Worm (Caenorhabditis elegans): ENCODE data around the gene ZK1098.9.

Gene ZK1098.9

DNA sequence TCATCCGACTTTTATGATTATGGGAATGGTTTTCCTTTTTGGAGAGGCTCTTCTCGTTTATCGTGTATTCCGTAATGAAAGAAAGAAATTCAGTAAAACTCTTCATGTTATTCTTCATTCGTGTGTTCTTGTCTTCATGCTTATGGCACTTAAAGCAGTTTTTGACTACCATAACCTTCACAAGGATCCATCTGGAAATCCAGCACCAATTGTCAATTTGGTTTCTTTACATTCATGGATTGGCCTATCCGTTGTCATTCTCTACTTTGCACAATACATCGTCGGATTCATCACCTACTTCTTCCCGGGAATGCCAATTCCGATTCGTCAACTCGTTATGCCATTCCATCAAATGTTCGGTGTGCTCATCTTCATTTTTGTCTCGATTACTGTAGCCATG is 32.6 kb upstream of the ZK1098.9 start:
- no peak for TF ChIP-seq klf-2 (GFP tag; conservative IDR thresholded peaks at IDR 0.05)
- no peak for TF ChIP-seq med-1 (GFP tag; optimal IDR thresholded peaks at IDR 0.05; ENCODE audit: insufficient read depth)
- no peak for TF ChIP-seq cog-1 (tag; optimal IDR thresholded peaks at IDR 0.05)
- TF ChIP-seq T22C8.4 (GFP tag; IDR thresholded peaks at IDR 0.05) = no peak
- TF ChIP-seq flt-1 (GFP tag; IDR thresholded peaks at IDR 0.05) = no peak
- no peak for TF ChIP-seq ztf-23 (GFP tag; IDR thresholded peaks at IDR 0.05)
- TF ChIP-seq ref-1 (GFP tag; conservative IDR thresholded peaks at IDR 0.05) = no peak
- TF ChIP-seq tab-1 (GFP tag; IDR thresholded peaks at IDR 0.05) = no peak

DNA sequence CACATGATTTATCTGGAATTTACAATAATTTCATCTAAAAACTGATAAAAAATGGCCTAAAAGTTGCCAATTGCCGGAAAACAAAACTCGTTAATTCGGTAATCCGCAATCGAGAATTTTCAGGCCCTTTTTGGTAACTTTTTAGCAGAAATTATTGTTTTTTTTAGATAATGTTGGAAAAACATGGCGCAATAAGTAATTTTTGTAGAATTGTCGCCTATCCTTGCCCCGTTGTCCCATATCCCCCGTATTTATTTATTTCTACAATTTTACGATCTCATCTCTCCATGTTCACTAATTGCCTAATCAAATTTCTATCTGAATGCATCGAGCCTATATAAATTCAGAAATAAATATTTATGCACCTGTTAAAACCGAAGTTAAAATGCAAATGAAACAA is 31.2 kb upstream of the ZK1098.9 start:
- TF ChIP-seq cog-1 (tag; optimal IDR thresholded peaks at IDR 0.05) (no peak), med-1 (GFP tag; optimal IDR thresholded peaks at IDR 0.05; ENCODE audit: insufficient read depth) (no peak), T22C8.4 (GFP tag; IDR thresholded peaks at IDR 0.05) (no peak), ztf-29 (GFP tag; IDR thresholded peaks at IDR 0.05) (no peak), ref-1 (GFP tag; conservative IDR thresholded peaks at IDR 0.05) (no peak), ztf-23 (GFP tag; IDR thresholded peaks at IDR 0.05) (no peak), klf-2 (GFP tag; conservative IDR thresholded peaks at IDR 0.05) (no peak), tab-1 (GFP tag; IDR thresholded peaks at IDR 0.05) (no peak), flt-1 (GFP tag; IDR thresholded peaks at IDR 0.05) (no peak)

DNA sequence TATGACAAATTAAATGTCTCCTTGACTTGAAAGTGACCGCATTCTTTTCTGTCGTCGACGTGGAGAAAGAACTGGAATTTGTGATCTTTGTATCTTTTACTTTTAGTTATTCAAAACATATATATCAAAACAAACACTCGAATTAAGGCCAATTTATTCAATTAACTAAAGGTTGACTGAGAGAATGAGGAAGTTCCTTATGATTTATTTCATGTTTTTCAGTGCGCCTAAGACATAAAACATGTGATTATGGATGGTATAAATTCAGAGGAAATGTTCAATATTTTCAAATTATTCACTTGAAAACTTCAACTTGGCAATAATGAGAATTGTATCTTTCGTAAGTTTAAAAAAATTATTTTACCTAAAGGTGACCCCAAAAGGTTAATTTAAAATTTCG is 30.7 kb upstream of the ZK1098.9 start, which contains the start of gene F55H2.8:
TSS of gene F55H2.8 (plus strand) at position 301 of the 400 bp plus-strand sequence.
- TF ChIP-seq T22C8.4 (GFP tag; IDR thresholded peaks at IDR 0.05) (no peak), ref-1 (GFP tag; conservative IDR thresholded peaks at IDR 0.05) (no peak), ztf-23 (GFP tag; IDR thresholded peaks at IDR 0.05) (no peak), tab-1 (GFP tag; IDR thresholded peaks at IDR 0.05) (no peak), med-1 (GFP tag; optimal IDR thresholded peaks at IDR 0.05; ENCODE audit: insufficient read depth) (no peak), klf-2 (GFP tag; conservative IDR thresholded peaks at IDR 0.05) (no peak), flt-1 (GFP tag; IDR thresholded peaks at IDR 0.05) (no peak), cog-1 (tag; optimal IDR thresholded peaks at IDR 0.05) (no peak), ztf-29 (GFP tag; IDR thresholded peaks at IDR 0.05) (no peak)

DNA sequence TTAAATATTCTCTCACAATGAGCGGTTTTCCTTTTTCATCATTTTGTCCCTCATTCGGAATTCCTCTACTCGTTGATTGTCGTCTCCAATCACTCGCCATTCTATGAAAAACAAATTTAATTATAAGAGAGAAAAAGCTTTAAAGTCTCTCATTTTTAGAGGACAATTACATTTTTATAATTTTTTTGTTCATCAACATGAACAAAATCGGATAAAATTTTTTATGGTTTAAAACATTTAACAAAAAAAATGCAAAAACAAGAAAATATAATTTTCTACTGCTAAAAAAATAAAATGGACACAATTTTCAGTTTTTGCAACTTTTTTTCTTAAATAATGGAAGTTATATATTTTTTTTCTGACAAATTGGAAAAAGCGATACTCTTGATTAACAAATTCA is 28.1 kb upstream of the ZK1098.9 start, which contains the start of gene F55H2.7:
TSS of gene F55H2.7 (minus strand) at position 101 of the 400 bp plus-strand sequence.
- TF ChIP-seq med-1 (GFP tag; optimal IDR thresholded peaks at IDR 0.05; ENCODE audit: insufficient read depth) (no peak), klf-2 (GFP tag; conservative IDR thresholded peaks at IDR 0.05) (no peak), flt-1 (GFP tag; IDR thresholded peaks at IDR 0.05) (no peak), ztf-29 (GFP tag; IDR thresholded peaks at IDR 0.05) (no peak), ref-1 (GFP tag; conservative IDR thresholded peaks at IDR 0.05) (no peak), cog-1 (tag; optimal IDR thresholded peaks at IDR 0.05) (no peak), T22C8.4 (GFP tag; IDR thresholded peaks at IDR 0.05) (no peak), tab-1 (GFP tag; IDR thresholded peaks at IDR 0.05) (no peak), ztf-23 (GFP tag; IDR thresholded peaks at IDR 0.05) (no peak)

DNA sequence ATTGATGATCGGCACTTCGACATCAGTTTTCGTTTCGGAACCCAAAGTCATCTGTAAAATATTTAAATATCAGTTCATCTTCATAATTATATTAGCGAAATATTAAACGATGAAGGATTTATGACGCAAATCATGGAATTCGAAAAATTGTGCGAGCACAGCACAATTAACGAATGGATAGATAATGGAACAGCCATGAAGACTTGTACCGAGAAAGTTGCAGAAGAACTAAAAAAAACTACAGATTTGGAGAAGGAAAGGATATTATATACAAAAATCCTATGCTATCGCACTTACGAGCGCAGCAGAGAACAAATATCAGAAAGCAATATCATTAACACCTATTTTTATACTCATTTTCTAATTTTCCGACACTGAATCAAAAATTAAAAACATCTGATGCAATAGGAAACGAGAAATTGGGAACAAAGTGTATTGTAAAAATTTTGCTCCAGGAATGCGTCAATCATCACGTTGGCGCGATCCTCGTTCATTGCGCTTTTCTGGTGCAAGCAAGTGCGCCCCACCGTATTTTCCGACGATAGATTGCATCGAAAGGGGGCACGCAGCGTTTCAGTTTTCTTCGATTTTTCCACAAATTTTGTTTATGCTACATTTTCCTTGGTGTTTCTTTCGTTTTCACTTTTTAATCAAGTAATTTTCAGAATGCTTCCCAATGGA is 22.7 kb upstream of the ZK1098.9 start, which contains the start of the genes clu-1 and prp-40:
TSS of gene clu-1 (minus strand) at position 51 of the 681 bp plus-strand sequence.
TSS of gene prp-40 (plus strand) at position 666 of the 681 bp plus-strand sequence.
- TF ChIP-seq T22C8.4 (GFP tag; IDR thresholded peaks at IDR 0.05) (no peak), cog-1 (tag; optimal IDR thresholded peaks at IDR 0.05) (peak; percentile 63)

DNA sequence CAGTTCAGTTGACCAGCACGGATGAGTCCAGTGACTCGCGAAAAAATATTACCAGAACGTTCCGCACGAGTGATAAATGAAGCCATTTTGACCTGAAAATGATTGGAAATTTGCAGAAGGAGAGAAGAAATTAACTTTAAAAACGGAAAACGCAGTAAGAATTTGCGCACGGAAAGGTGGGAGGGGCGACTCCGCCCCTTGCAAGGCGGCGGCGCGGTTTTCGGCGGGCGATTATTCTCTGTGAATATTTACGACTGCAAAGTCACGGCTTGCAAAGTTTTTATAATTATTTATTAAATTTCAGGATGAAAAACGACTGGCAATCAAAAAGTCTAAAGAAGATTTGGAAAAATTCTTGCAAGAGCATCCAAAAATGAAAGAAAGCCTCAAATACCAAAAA is 20.6 kb upstream of the ZK1098.9 start, which contains the start of gene mrps-23:
TSS of gene mrps-23 (minus strand) at position 92 of the 400 bp plus-strand sequence.
- TF ChIP-seq tab-1 (GFP tag; IDR thresholded peaks at IDR 0.05) (no peak), flt-1 (GFP tag; IDR thresholded peaks at IDR 0.05) (peak; percentile 49), ztf-23 (GFP tag; IDR thresholded peaks at IDR 0.05) (0 out of 2 replicates have a peak, but pooled peaks have one; percentile 62)

DNA sequence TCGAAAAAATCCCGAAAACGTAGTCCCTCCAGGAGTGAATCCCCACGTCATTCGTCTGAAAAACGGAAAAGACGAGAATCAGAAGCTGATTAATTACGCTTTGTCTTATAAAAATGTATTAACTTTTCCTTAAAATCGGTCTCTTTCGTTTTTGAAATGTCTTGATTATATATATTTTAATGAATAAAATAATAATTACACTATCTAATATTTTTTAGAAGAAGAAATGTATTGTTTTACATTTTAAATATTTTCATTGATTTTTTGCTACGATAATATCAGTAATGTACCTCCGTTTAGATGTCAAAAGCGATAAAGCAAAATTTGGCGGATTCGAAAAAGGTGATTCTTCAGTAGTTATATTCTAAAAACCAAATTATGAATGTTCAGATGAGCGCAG is 19.0 kb upstream of the ZK1098.9 start, which contains the start of gene trpp-3:
TSS of gene trpp-3 (plus strand) at position 301 of the 400 bp plus-strand sequence.
- TF ChIP-seq ref-1 (GFP tag; conservative IDR thresholded peaks at IDR 0.05) = no peak
- TF ChIP-seq cog-1 (tag; optimal IDR thresholded peaks at IDR 0.05) = no peak
- no peak for TF ChIP-seq tab-1 (GFP tag; IDR thresholded peaks at IDR 0.05)
- TF ChIP-seq med-1 (GFP tag; optimal IDR thresholded peaks at IDR 0.05; ENCODE audit: insufficient read depth) = no peak
- TF ChIP-seq klf-2 (GFP tag; conservative IDR thresholded peaks at IDR 0.05) = no peak
- TF ChIP-seq ztf-23 (GFP tag; IDR thresholded peaks at IDR 0.05) = no peak
- no peak for TF ChIP-seq flt-1 (GFP tag; IDR thresholded peaks at IDR 0.05)
- TF ChIP-seq T22C8.4 (GFP tag; IDR thresholded peaks at IDR 0.05) = no peak
- TF ChIP-seq ztf-29 (GFP tag; IDR thresholded peaks at IDR 0.05) = no peak

DNA sequence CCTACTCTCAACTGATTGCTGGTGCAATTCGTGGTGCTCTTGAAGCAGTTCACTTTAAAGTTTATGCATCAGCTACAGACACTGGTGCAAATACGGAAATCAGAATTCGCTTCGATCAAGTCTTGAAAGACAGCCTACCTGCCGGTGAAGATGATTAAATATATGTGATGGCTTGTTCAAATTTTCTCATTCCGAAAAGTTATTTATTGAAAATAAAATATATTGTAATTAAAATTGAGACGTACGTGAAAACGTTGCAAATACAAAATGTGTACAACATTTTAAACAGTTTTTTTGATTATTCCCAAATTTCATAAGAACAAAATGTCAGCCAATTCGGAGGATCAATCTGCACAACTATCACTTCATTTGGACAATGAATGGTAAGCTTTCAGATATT is 17.4 kb upstream of the ZK1098.9 start, which contains the start of gene ZK1098.6:
TSS of gene ZK1098.6 (plus strand) at position 301 of the 400 bp plus-strand sequence.
- TF ChIP-seq T22C8.4 (GFP tag; IDR thresholded peaks at IDR 0.05) (no peak), med-1 (GFP tag; optimal IDR thresholded peaks at IDR 0.05; ENCODE audit: insufficient read depth) (no peak), klf-2 (GFP tag; conservative IDR thresholded peaks at IDR 0.05) (no peak), ztf-23 (GFP tag; IDR thresholded peaks at IDR 0.05) (no peak), ref-1 (GFP tag; conservative IDR thresholded peaks at IDR 0.05) (no peak), tab-1 (GFP tag; IDR thresholded peaks at IDR 0.05) (no peak), cog-1 (tag; optimal IDR thresholded peaks at IDR 0.05) (no peak), ztf-29 (GFP tag; IDR thresholded peaks at IDR 0.05) (no peak), flt-1 (GFP tag; IDR thresholded peaks at IDR 0.05) (no peak)

DNA sequence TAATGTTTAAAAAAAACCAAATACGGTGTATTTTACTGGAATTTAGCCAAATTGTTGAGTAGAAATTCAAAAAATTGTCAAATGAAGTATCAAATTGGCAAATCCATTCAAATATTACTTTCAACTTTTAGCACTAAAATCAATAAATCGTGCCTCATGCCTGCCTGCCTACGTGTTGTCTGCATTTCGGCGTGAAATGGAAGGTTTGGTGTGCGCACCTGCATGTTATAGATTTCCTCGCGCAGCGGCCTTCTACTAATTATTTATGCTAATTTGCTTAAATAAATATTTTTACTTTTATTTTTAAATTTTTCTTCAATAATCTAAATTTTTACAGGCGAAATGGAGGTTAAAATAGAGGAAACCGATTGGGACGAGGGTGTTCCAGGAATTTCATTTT is 15.4 kb upstream of the ZK1098.9 start, which contains the start of gene ZK1098.2:
TSS of gene ZK1098.2 (plus strand) at position 336 of the 400 bp plus-strand sequence.
- TF ChIP-seq tab-1 (GFP tag; IDR thresholded peaks at IDR 0.05) (no peak), T22C8.4 (GFP tag; IDR thresholded peaks at IDR 0.05) (peak; percentile 38; the same call in 1 of the 2 replicates), flt-1 (GFP tag; IDR thresholded peaks at IDR 0.05) (no peak), cog-1 (tag; optimal IDR thresholded peaks at IDR 0.05) (no peak), ztf-23 (GFP tag; IDR thresholded peaks at IDR 0.05) (no peak)

Measured in whole organism, midembryonic.